Fruit fly (Drosophila melanogaster): ENCODE results near the gene btsz.

DNA sequence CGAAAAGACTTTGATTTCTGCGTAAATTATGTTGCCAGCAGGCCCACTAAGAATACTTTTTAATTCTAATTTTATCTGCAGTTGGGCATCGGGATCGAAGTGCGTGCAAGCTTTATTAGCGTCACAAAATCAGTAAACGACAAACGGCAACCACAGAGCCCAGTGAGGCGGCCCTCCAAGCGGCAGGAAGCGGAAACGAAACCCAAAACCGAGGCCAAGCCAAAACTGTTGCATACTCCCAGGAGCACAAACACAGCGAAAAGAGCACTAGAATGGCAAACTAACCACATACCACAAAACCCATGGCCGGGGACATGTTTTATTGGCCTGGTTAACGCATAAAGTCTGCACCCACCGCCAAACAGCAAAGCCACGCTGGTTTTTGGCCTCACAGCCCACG, 43.0 kb downstream of the btsz start:
- no peak for TF ChIP-seq CG14655 (GFP tag; optimal IDR thresholded peaks at IDR 0.05)
- no peak for TF ChIP-seq Snoo (tag; optimal IDR thresholded peaks at IDR 0.05)
- no peak for TF ChIP-seq Ets98B (GFP tag; IDR thresholded peaks at IDR 0.05)
